Fruit fly (Drosophila melanogaster) whole organism, embryonic: ENCODE data around the gene CG32537.

ENCODE experiments used
- CG16863 ChIP-seq: fragments of 200-800 bp; sonication (Bioruptor generic); optimal IDR thresholded peaks from 3 replicates; lab custom pipeline; 2016; ENCODE audit warnings: missing biosample characterization, missing genetic modification characterization
- CG30403 ChIP-seq: fragments of 200-800 bp; sonication (Bioruptor generic); optimal IDR thresholded peaks from 3 replicates; lab custom pipeline; 2016; ENCODE audit warnings: missing biosample characterization, missing genetic modification characterization
- CG4820 ChIP-seq: fragments of 200-800 bp; sonication (Bioruptor generic); optimal IDR thresholded peaks from 3 replicates; lab custom pipeline; 2016; ENCODE audit warnings: missing biosample characterization, missing genetic modification characterization
- CG7271 ChIP-seq: fragments of 200-800 bp; sonication (Bioruptor generic); optimal IDR thresholded peaks from 2 replicates; lab custom pipeline; 2018; ENCODE audit warnings: missing biosample characterization, mild to moderate bottlenecking, missing genetic modification characterization, moderate library complexity
- CHES-1-like ChIP-seq: fragments of 200-800 bp; sonication (Bioruptor generic); optimal IDR thresholded peaks from 2 replicates; lab custom pipeline; 2016; ENCODE audit warnings: missing biosample characterization, missing genetic modification characterization
- Eip74EF ChIP-seq, 2 experiments: fragments of 200-800 bp in 1 of 2; fragments of >200 bp in 1 of 2; sonication (Bioruptor generic) in 1 of 2; optimal IDR thresholded peaks; 2 replicates each; lab custom pipeline; 2017 to 2019; ENCODE audit warnings: missing biosample characterization in 2 of 2, missing genetic modification characterization in 2 of 2, mild to moderate bottlenecking in 1 of 2, moderate library complexity in 1 of 2
- dimm ChIP-seq: fragments of 200-800 bp; sonication (Bioruptor generic); IDR thresholded peaks from 2 replicates; pipeline ENCODE4 v1.3.6; 2022; ENCODE audit warnings: missing biosample characterization, missing genetic modification characterization
- exex ChIP-seq: fragments of 200-800 bp; sonication (Bioruptor generic); optimal IDR thresholded peaks from 4 replicates; lab custom pipeline; 2018; ENCODE audit warnings: missing biosample characterization, mild to moderate bottlenecking, missing genetic modification characterization, moderate library complexity
- nau ChIP-seq: fragments of 200-800 bp; sonication (Bioruptor generic); optimal IDR thresholded peaks from 3 replicates; lab custom pipeline; 2017; ENCODE audit warnings: missing biosample characterization, mild to moderate bottlenecking, missing genetic modification characterization, missing genetic modification reagents
- pan ChIP-seq, 4 experiments: fragments of >200 bp in 3 of 4; fragments of 200-800 bp in 1 of 4; sonication (Bioruptor generic) in 1 of 4; optimal IDR thresholded peaks in 3 of 4; IDR thresholded peaks in 1 of 4; 2 replicates each; pipeline versions ENCODE4 v1.3.6 to Lab custom; 2017 to 2022; ENCODE audit warnings: missing biosample characterization in 2 of 4, missing genetic modification characterization in 2 of 4, mixed read lengths in 1 of 4
- sim ChIP-seq: fragments of 200-800 bp; sonication (Bioruptor generic); IDR thresholded peaks from 2 replicates; pipeline ENCODE4 v1.3.6; 2022; ENCODE audit warnings: missing biosample characterization, missing genetic modification characterization
- tx ChIP-seq: fragments of 200-800 bp; sonication (Bioruptor generic); optimal IDR thresholded peaks from 2 replicates; lab custom pipeline; 2016; ENCODE audit warnings: missing biosample characterization, missing genetic modification characterization

DNA sequence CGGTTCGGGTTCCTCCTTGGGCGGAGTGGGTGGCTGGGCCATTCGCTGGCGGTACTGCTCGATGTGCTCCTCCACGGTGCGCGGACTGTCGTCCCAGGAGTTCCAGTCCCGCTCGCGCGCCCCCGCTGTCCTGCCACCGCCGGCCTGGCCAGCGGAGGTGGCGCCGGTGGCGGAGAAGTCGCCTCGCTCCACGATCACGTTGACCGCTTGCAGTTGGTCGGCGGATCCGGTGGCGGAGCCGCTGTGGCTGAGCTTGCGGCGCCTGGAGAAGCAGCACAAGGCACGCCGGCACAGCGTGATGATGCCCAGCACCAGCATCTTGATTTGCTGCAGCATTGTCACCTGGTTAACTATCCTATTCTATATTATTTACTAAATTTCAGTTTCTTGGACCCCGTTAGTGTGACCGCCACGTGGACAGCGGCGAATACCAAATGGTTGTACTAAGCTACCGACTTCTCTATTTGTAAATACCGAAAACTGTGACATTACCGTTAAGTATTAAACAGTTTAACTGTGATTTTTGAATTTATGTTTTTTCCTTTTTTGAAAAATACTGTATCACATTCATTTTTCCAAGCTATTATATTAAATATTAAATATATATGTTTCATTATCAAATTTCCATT lies at the start of gene CG32537, which contains the start of gene CG32536:
- no peak for TF ChIP-seq CG7271
- no peak for TF ChIP-seq exex
- TF ChIP-seq Eip74EF (GFP tag; optimal IDR thresholded peaks at IDR 0.05; lab: Kevin White, UChicago), result no peak
- TF ChIP-seq CG30403 (GFP tag; lab: Kevin White, UChicago), result no peak
- TF ChIP-seq CHES-1-like (GFP tag; lab: Kevin White, UChicago), result no peak
- TF ChIP-seq CG4820 (GFP tag; lab: Kevin White, UChicago), result no peak
- no peak for TF ChIP-seq tx (GFP tag; lab: Kevin White, UChicago)
- no peak for TF ChIP-seq CG16863 (GFP tag; lab: Kevin White, UChicago)
- no peak for TF ChIP-seq nau (GFP tag; lab: Kevin White, UChicago)
- TF ChIP-seq sim, result no peak
- no peak for TF ChIP-seq dimm (GFP tag; lab: Robert Waterston, UW)
- no peak for TF ChIP-seq pan (optimal IDR thresholded peaks at IDR 0.05; lab: Kevin White, UChicago)
- no peak for TF ChIP-seq pan (GFP tag; optimal IDR thresholded peaks at IDR 0.05 in 1 of 2, IDR thresholded peaks at IDR 0.05 in 1 of 2)
